Fruit fly (Drosophila melanogaster): ENCODE data around the gene CG6770.

DNA sequence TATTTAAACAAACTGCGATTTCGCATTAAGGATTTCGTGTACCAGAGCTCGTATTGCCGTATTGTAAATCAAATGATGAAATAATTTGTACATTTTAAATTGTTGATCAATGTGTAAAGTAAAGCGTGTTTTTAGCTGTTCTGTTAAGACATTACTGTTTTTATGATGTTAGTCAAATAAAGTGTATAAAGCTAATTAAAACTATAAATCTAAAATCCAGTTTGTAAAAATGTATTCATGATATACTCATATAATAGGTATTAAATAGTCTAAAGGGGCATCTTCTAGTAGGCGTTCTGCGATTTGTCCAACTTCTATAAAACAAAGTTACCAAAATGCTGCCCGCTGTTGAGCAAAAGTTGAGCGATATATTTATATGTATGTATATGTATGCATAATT, 12.0 kb downstream of the CG6770 start, which contains the start of gene CG18788:
- no peak for TF ChIP-seq psq (GFP tag; optimal IDR thresholded peaks at IDR 0.05)
- TF ChIP-seq OdsH (GFP tag; optimal IDR thresholded peaks at IDR 0.05) = no peak
- no peak for TF ChIP-seq jim (GFP tag; optimal IDR thresholded peaks at IDR 0.05)
- TF ChIP-seq lola (GFP tag; optimal IDR thresholded peaks at IDR 0.05) = no peak
- TF ChIP-seq N (GFP tag; optimal IDR thresholded peaks at IDR 0.05) = no peak

Data from whole organism, wandering third instar larva.